Worm (Caenorhabditis elegans): ENCODE data around the gene T05G5.4.

T05G5.4 gene

DNA sequence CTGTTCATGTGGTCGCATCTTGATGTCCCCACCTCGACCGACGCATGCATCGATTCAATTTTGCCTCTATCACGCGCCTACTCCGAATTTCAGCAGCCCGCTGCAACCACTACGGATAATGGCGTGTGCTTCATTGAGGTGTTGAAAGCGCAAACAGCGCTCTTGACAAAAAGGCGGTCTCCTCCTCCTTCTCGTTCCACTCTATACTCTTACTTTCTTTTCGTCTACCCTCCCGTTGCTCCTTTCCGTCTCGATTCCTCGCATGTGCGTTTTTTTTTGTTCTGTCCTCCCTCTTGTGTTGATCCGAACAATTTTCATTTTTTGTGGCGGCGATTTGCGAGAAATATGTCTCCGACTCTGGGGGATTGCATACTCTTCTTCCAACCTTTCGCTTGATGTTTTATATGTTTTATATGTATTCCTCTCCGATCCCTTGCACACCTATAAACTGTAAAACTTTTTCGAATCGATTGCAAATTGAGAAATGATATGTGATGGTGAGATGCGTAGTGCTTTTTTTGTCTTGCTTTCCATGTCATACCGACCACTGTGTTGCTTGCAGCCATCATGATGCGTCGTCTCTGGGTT lies 46.0 kb upstream of the T05G5.4 start:
- TF ChIP-seq vab-7 (GFP tag; IDR thresholded peaks at IDR 0.05): no peak
- no peak for TF ChIP-seq lim-7 (GFP tag; IDR thresholded peaks at IDR 0.05)
- no peak for TF ChIP-seq Y105C5A.15 (GFP tag; IDR thresholded peaks at IDR 0.05)
- TF ChIP-seq T26A8.4 (GFP tag; IDR thresholded peaks at IDR 0.05): no peak
- no peak for TF ChIP-seq ceh-82 (tag; optimal IDR thresholded peaks at IDR 0.05)
- no peak for TF ChIP-seq nhr-111 (GFP tag; optimal IDR thresholded peaks at IDR 0.05)
- TF ChIP-seq ama-1 (optimal IDR thresholded peaks at IDR 0.05): no peak
- TF ChIP-seq ces-1 (GFP tag; optimal IDR thresholded peaks at IDR 0.05): no peak
- TF ChIP-seq spr-3 (GFP tag; optimal IDR thresholded peaks at IDR 0.05): no peak
- TF ChIP-seq fos-1 (tag; optimal IDR thresholded peaks at IDR 0.05): no peak
- no peak for TF ChIP-seq madf-5 (GFP tag; IDR thresholded peaks at IDR 0.05)
- no peak for TF ChIP-seq sdz-12 (GFP tag; optimal IDR thresholded peaks at IDR 0.05)
- no peak for TF ChIP-seq ceh-32 (tag; optimal IDR thresholded peaks at IDR 0.05; ENCODE audit: poor library complexity)
- no peak for TF ChIP-seq attf-4 (tag; optimal IDR thresholded peaks at IDR 0.05)
- TF ChIP-seq lin-13 (GFP tag; optimal IDR thresholded peaks at IDR 0.05): no peak
- TF ChIP-seq mes-2 (tag; optimal IDR thresholded peaks at IDR 0.05; ENCODE audit: poor library complexity, severe bottlenecking): peak; percentile 24
- TF ChIP-seq daf-8 (GFP tag; IDR thresholded peaks at IDR 0.05): no peak
- no peak for TF ChIP-seq R02D3.7 (tag; optimal IDR thresholded peaks at IDR 0.05)
- TF ChIP-seq hlh-11 (tag; optimal IDR thresholded peaks at IDR 0.05): peak; percentile 48
- TF ChIP-seq zfp-3 (GFP tag; conservative IDR thresholded peaks at IDR 0.05): no peak
- TF ChIP-seq lin-38 (GFP tag; IDR thresholded peaks at IDR 0.05): no peak
- no peak for TF ChIP-seq madf-9 (GFP tag; conservative IDR thresholded peaks at IDR 0.05)
- TF ChIP-seq hmg-1.1 (GFP tag; IDR thresholded peaks at IDR 0.05): peak; percentile 7; the same call in 1 of the 2 replicates
- TF ChIP-seq Y5F2A.4 (GFP tag; optimal IDR thresholded peaks at IDR 0.05): no peak
- TF ChIP-seq saeg-2 (GFP tag; IDR thresholded peaks at IDR 0.05): no peak
- no peak for TF ChIP-seq dmd-8 (GFP tag; IDR thresholded peaks at IDR 0.05)
- TF ChIP-seq ZK546.5 (tag; optimal IDR thresholded peaks at IDR 0.05): no peak
- peak in 1 of 2 experiments; percentile 38 for TF ChIP-seq unc-62 (GFP tag; optimal IDR thresholded peaks at IDR 0.05 in 1 of 2)
- no peak for TF ChIP-seq unc-62 (tag; optimal IDR thresholded peaks at IDR 0.05)
- TF ChIP-seq nhr-77 (tag; optimal IDR thresholded peaks at IDR 0.05): no peak
- TF ChIP-seq daf-19 (GFP tag; conservative IDR thresholded peaks at IDR 0.05): no peak
- TF ChIP-seq F10B5.3 (tag; optimal IDR thresholded peaks at IDR 0.05): no peak
- TF ChIP-seq dmd-6 (GFP tag; IDR thresholded peaks at IDR 0.05): peak; percentile 17; the same call in 1 of the 2 replicates
- no peak for TF ChIP-seq zip-11 (GFP tag; IDR thresholded peaks at IDR 0.05)
- no peak for TF ChIP-seq ceh-44 (GFP tag; IDR thresholded peaks at IDR 0.05)
- TF ChIP-seq lir-3 (tag; optimal IDR thresholded peaks at IDR 0.05): no peak
- TF ChIP-seq Y48G9A.11 (GFP tag; IDR thresholded peaks at IDR 0.05): no peak
- TF ChIP-seq unc-130 (GFP tag; optimal IDR thresholded peaks at IDR 0.05): no peak
- TF ChIP-seq ceh-20 (GFP tag; IDR thresholded peaks at IDR 0.05): no peak
- TF ChIP-seq jun-1 (tag; optimal IDR thresholded peaks at IDR 0.05): no peak
- no peak for TF ChIP-seq nhr-237 (tag; optimal IDR thresholded peaks at IDR 0.05)
- TF ChIP-seq nhr-42 (GFP tag; IDR thresholded peaks at IDR 0.05): no peak
- no peak for TF ChIP-seq dpl-1 (GFP tag; optimal IDR thresholded peaks at IDR 0.05)
- no peak for TF ChIP-seq arid-1 (GFP tag; conservative IDR thresholded peaks at IDR 0.05)
- TF ChIP-seq mdt-29 (GFP tag; IDR thresholded peaks at IDR 0.05): no peak
- no peak for TF ChIP-seq duxl-1 (tag; optimal IDR thresholded peaks at IDR 0.05; ENCODE audit: poor library complexity)
- TF ChIP-seq daf-12 (tag; optimal IDR thresholded peaks at IDR 0.05): no peak
- TF ChIP-seq hlh-30 (tag; optimal IDR thresholded peaks at IDR 0.05; ENCODE audit: insufficient read depth): peak; percentile 48
- peak; percentile 23 for TF ChIP-seq mep-1 (tag; optimal IDR thresholded peaks at IDR 0.05)
- no peak for TF ChIP-seq F49E8.2 (tag; optimal IDR thresholded peaks at IDR 0.05; ENCODE audit: borderline replicate concordance)
- no peak for TF ChIP-seq ceh-28 (tag; optimal IDR thresholded peaks at IDR 0.05)
- no peak for TF ChIP-seq T20F7.1 (GFP tag; optimal IDR thresholded peaks at IDR 0.05)
